Fruit fly (Drosophila melanogaster) S2 (cell line): ENCODE data around the gene CG5096.

Source experiments
- CG8478 ChIP-seq: fragments of >200 bp; optimal IDR thresholded peaks from 2 replicates; lab custom pipeline; 2018
- CTCF ChIP-seq, 2 experiments: fragments of >200 bp; optimal IDR thresholded peaks; 2 replicates each; lab custom pipeline; 2018

dm6 chr2L:10353871-10354270, 28.2 kb upstream of the CG5096 start, which contains the start of gene CG34367:
- TF ChIP-seq CTCF (optimal IDR thresholded peaks at IDR 0.05; lab: Kevin White, UChicago) (no peak), CG8478 (lab: Kevin White, UChicago) (no peak)
